Worm (Caenorhabditis elegans) whole organism, late embryonic: ENCODE measurements around the gene egl-38.

ENCODE experiments used
- F13H6.1 ChIP-seq: sonication (generic microtip); optimal IDR thresholded peaks from 2 replicates; lab custom pipeline; 2016; ENCODE audit warnings: missing genetic modification characterization, missing compliant biosample characterization
- K02D7.2 ChIP-seq: sonication (generic microtip); optimal IDR thresholded peaks from 2 replicates; lab custom pipeline; 2017; ENCODE audit warnings: mild to moderate bottlenecking, missing genetic modification characterization, missing compliant biosample characterization
- ceh-31 ChIP-seq: sonication (generic microtip); optimal IDR thresholded peaks from 2 replicates; lab custom pipeline; 2016; ENCODE audit warnings: missing genetic modification characterization, missing compliant biosample characterization
- che-1 ChIP-seq: sonication (generic microtip); optimal IDR thresholded peaks from 2 replicates; lab custom pipeline; 2016; ENCODE audit warnings: mild to moderate bottlenecking, missing genetic modification characterization, missing compliant biosample characterization
- elt-2 ChIP-seq: sonication (generic microtip); optimal IDR thresholded peaks from 2 replicates; lab custom pipeline; 2016; ENCODE audit warnings: missing genetic modification reagents, missing genetic modification characterization, missing compliant biosample characterization
- fkh-10 ChIP-seq: fragments of 150-350 bp; optimal IDR thresholded peaks from 2 replicates; lab custom pipeline; 2014; ENCODE audit warnings: missing biosample characterization, missing genetic modification reagents, missing genetic modification characterization
- nhr-11 ChIP-seq: fragments of 150-350 bp; optimal IDR thresholded peaks from 2 replicates; lab custom pipeline; 2014; ENCODE audit warnings: missing biosample characterization, missing genetic modification characterization
- odd-2 ChIP-seq: sonication (generic microtip); optimal IDR thresholded peaks from 2 replicates; lab custom pipeline; 2017; ENCODE audit warnings: antibody characterized with exemption, mild to moderate bottlenecking, missing genetic modification characterization, missing compliant biosample characterization
- pha-4 ChIP-seq: fragments of 150-350 bp; optimal IDR thresholded peaks from 2 replicates; lab custom pipeline; 2018; ENCODE audit warnings: missing biosample characterization, missing genetic modification reagents, missing genetic modification characterization
- rnt-1 ChIP-seq: sonication (generic microtip); optimal IDR thresholded peaks from 2 replicates; lab custom pipeline; 2016; ENCODE audit warnings: missing genetic modification characterization, missing compliant biosample characterization
- tbx-2 ChIP-seq: sonication (generic microtip); optimal IDR thresholded peaks from 2 replicates; lab custom pipeline; 2016; ENCODE audit warnings: missing genetic modification characterization, missing compliant biosample characterization
- tbx-7 ChIP-seq: sonication (generic microtip); optimal IDR thresholded peaks from 2 replicates; lab custom pipeline; 2016; ENCODE audit warnings: missing genotype, missing genetic modification characterization, missing compliant biosample characterization

- TF ChIP-seq pha-4 (tag; lab: Kevin White, UChicago) (no peak), tbx-7 (tag; lab: Kevin White, UChicago) (no peak), tbx-2 (tag; lab: Kevin White, UChicago) (no peak), fkh-10 (GFP tag; lab: Kevin White, UChicago) (no peak), rnt-1 (tag; lab: Kevin White, UChicago) (no peak), K02D7.2 (tag; lab: Kevin White, UChicago) (no peak), odd-2 (tag; lab: Kevin White, UChicago) (no peak), elt-2 (tag; lab: Kevin White, UChicago) (no peak), ceh-31 (tag; lab: Kevin White, UChicago) (no peak), F13H6.1 (no peak), che-1 (tag; lab: Kevin White, UChicago) (no peak), nhr-11 (no peak)
Measured at ce11 chrIV:10060795-10061194, 49.5 kb downstream of the egl-38 start.
